Worm (Caenorhabditis elegans): ENCODE measurements around the gene sqv-8.

sqv-8 gene

DNA sequence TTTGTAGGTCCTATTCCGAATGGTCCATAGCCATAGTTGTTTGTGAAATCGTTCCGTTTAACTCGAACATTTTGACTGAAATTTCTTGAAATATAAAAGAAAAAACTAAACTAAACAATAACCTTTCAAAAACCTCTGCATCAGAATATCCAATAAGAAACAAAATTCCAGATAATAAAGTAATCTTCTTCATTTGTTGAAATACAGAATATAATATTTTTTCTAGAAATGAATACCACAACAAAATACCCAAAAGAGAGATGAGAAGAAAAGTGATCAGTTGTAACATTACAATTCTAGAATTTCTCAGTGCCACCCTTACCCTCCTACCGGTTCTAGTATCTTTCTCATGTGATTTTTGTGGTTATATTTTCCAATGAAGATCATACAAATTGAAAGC lies 6.9 kb downstream of the sqv-8 start, which contains the start of gene ZK1307.2:
TSS of gene ZK1307.2 (minus strand) at position 274 of the 400 bp plus-strand sequence.
- TF ChIP-seq unc-62 (GFP tag; optimal IDR thresholded peaks at IDR 0.05 in 1 of 2), result peak in 1 of 2 experiments; percentile 93
- TF ChIP-seq unc-62 (tag; optimal IDR thresholded peaks at IDR 0.05), result no peak
- no peak for TF ChIP-seq daf-16 (GFP tag; optimal IDR thresholded peaks at IDR 0.05)
- TF ChIP-seq daf-16 (tag; optimal IDR thresholded peaks at IDR 0.05), result no peak
- no peak for TF ChIP-seq dmd-6 (GFP tag; IDR thresholded peaks at IDR 0.05)

DNA sequence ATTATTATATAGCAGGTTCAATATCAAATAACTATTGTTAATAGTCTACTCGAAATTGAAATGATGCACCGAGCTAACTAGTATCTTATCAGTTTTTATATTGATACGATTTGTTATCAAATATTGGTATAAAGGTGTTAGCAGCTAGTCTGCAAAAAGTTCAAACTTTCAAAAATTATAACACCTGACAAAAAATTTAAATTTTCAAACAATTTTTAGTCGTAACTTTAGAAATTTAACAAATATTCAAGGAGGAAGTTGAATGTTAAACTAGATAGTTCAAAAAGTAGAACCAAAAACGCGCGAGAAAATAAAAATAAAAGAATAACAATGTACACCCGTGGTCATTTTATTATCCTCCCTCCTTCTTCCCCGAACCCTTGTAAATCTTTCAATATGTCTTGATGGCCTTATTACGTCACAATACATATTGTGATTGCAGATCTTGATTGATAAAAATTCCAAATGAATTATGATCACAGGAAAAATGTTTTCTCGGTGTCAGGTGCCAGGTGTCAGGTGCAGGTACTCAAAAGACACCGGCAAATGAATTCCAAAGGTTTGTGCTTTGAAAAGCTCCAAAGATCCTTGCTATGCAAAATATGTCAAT lies 8.9 kb downstream of the sqv-8 start, which contains the start of gene ZK1307.1:
TSS of gene ZK1307.1 (minus strand) at position 51 of the 610 bp plus-strand sequence.
- no peak for TF ChIP-seq spr-3 (GFP tag; optimal IDR thresholded peaks at IDR 0.05)
- TF ChIP-seq tag-97 (GFP tag; IDR thresholded peaks at IDR 0.05), result no peak
- TF ChIP-seq php-3 (GFP tag; IDR thresholded peaks at IDR 0.05), result peak; percentile 69
- peak; percentile 47 for TF ChIP-seq pqm-1 (tag; optimal IDR thresholded peaks at IDR 0.05)
- peak; percentile 56 for TF ChIP-seq hlh-30 (tag; optimal IDR thresholded peaks at IDR 0.05; ENCODE audit: insufficient read depth)
- TF ChIP-seq daf-16 (GFP tag; optimal IDR thresholded peaks at IDR 0.05), result no peak
- no peak for TF ChIP-seq daf-16 (tag; optimal IDR thresholded peaks at IDR 0.05)
- no peak for TF ChIP-seq ctbp-1 (GFP tag; IDR thresholded peaks at IDR 0.05)
- TF ChIP-seq nhr-28 (tag; optimal IDR thresholded peaks at IDR 0.05), result peak; percentile 27

DNA sequence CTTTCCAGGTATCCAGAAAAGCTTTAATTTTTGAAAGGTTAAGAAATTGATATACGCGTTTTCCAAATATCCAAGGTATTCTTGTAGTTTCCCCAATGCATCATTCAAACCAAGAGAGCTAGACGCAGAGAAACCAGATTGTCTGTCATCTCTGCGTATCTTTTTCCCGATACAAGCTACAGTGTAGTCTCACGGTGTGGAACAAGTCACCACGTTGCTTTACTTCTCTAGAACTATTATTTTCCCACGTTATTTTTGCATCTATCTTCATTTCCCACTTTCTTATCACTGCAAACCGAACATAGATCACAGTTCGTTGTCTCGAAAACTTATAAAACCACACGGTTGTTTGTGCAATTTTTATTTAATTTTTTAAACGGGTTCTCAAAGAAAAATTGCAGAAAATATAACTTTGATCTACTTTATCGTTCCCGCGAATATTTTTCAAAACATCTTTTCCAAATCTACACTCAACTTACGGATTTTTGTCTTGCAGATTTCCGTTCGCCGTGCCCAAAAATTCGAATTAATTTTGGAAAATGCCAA lies 9.5 kb downstream of the sqv-8 start, which contains the start of gene gstk-1:
TSS of gene gstk-1 (plus strand) at position 496 of the 546 bp plus-strand sequence.
- TF ChIP-seq dmd-8 (GFP tag; IDR thresholded peaks at IDR 0.05) (0 out of 2 replicates have a peak, but pooled peaks have one; percentile 25), madf-5 (GFP tag; IDR thresholded peaks at IDR 0.05) (no peak), skn-1 (tag; optimal IDR thresholded peaks at IDR 0.05) (no peak), mxl-3 (GFP tag; optimal IDR thresholded peaks at IDR 0.05) (peak; percentile 98), daf-19 (GFP tag; conservative IDR thresholded peaks at IDR 0.05) (no peak), lin-29 (GFP tag; IDR thresholded peaks at IDR 0.05) (no peak), dmd-6 (GFP tag; IDR thresholded peaks at IDR 0.05) (peak; percentile 90), nhr-76 (tag; optimal IDR thresholded peaks at IDR 0.05) (no peak), unc-130 (GFP tag; optimal IDR thresholded peaks at IDR 0.05) (no peak), nhr-102 (tag; optimal IDR thresholded peaks at IDR 0.05) (peak; percentile 36), hlh-11 (tag; optimal IDR thresholded peaks at IDR 0.05) (peak; percentile 68), aha-1 (tag) (peak; percentile 2), lim-7 (GFP tag; IDR thresholded peaks at IDR 0.05) (no peak), zag-1 (tag; optimal IDR thresholded peaks at IDR 0.05) (no peak), lin-13 (GFP tag; optimal IDR thresholded peaks at IDR 0.05) (peak; percentile 84), egl-43 (GFP tag; IDR thresholded peaks at IDR 0.05) (no peak), mep-1 (tag; optimal IDR thresholded peaks at IDR 0.05) (peak; percentile 30), lin-39 (tag; optimal IDR thresholded peaks at IDR 0.05) (no peak), ceh-82 (tag; optimal IDR thresholded peaks at IDR 0.05) (no peak), nhr-48 (tag; optimal IDR thresholded peaks at IDR 0.05) (peak; percentile 67), pha-4 (GFP tag; IDR thresholded peaks at IDR 0.05) (no peak), pha-4 (tag; optimal IDR thresholded peaks at IDR 0.05) (no peak), nhr-10 (tag; optimal IDR thresholded peaks at IDR 0.05) (no peak), zfp-2 (tag; optimal IDR thresholded peaks at IDR 0.05) (no peak), dve-1 (tag; optimal IDR thresholded peaks at IDR 0.05; ENCODE audit: insufficient read depth) (peak; percentile 58), zip-2 (tag; optimal IDR thresholded peaks at IDR 0.05) (no peak), daf-16 (GFP tag; optimal IDR thresholded peaks at IDR 0.05) (no peak), daf-16 (tag; optimal IDR thresholded peaks at IDR 0.05) (peak; percentile 65), ceh-62 (tag; optimal IDR thresholded peaks at IDR 0.05) (no peak), ceh-20 (GFP tag; IDR thresholded peaks at IDR 0.05) (peak; percentile 47; the same call in 1 of the 2 replicates), php-3 (GFP tag; IDR thresholded peaks at IDR 0.05) (peak; percentile 55; the same call in 1 of the 2 replicates), unc-62 (GFP tag; optimal IDR thresholded peaks at IDR 0.05 in 1 of 2) (peak in 1 of 2 experiments; percentile 3), unc-62 (tag; optimal IDR thresholded peaks at IDR 0.05) (no peak), nhr-42 (GFP tag; IDR thresholded peaks at IDR 0.05) (no peak), pqm-1 (tag; optimal IDR thresholded peaks at IDR 0.05) (peak; percentile 22), mdl-1 (tag; optimal IDR thresholded peaks at IDR 0.05) (peak in 1 of 2 experiments; percentile 60), nhr-28 (tag; optimal IDR thresholded peaks at IDR 0.05) (peak; percentile 62), dpl-1 (GFP tag; optimal IDR thresholded peaks at IDR 0.05) (no peak), Y48G9A.11 (GFP tag; IDR thresholded peaks at IDR 0.05) (no peak), duxl-1 (tag; optimal IDR thresholded peaks at IDR 0.05; ENCODE audit: poor library complexity) (no peak), gei-8 (GFP tag; optimal IDR thresholded peaks at IDR 0.05) (no peak)
